Worm (Caenorhabditis elegans) whole organism, late embryonic: ENCODE data around the gene syx-18.

Experiments
- elt-2 ChIP-seq: sonication (generic microtip); optimal IDR thresholded peaks from 2 replicates; lab custom pipeline; 2016; ENCODE audit warnings: missing genetic modification reagents, missing genetic modification characterization, missing compliant biosample characterization
- pag-3 ChIP-seq: sonication (generic microtip); optimal IDR thresholded peaks from 2 replicates; lab custom pipeline; 2016; ENCODE audit warnings: missing compliant biosample characterization, missing genetic modification characterization, borderline replicate concordance
- sdc-2 ChIP-seq: sonication (generic microtip); optimal IDR thresholded peaks from 2 replicates; lab custom pipeline; 2016; ENCODE audit warnings: missing genotype, missing genetic modification characterization, missing compliant biosample characterization

DNA sequence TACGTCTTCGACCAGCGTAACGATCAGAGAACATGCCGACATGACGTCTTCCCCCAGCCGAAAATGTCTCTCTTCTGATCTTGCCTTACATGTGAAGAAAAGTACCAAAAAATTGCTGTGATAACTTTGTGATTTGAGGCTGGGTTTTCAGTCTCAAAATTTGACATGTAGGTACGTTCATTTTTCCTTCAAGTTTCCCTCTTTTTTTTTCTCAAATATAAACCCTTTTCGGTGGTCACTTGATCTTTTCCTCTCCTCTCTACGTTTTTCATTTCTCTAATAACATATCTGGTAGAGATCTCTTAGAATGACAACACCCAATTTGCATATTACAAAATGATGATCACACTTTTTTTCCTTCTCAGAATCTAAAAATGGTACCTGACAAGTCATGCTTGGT lies 33.4 kb downstream of the syx-18 start, which contains the start of gene nhr-37:
- TF ChIP-seq sdc-2 (tag; lab: Kevin White, UChicago) = no peak
- no peak for TF ChIP-seq elt-2 (tag; lab: Kevin White, UChicago)
- no peak for TF ChIP-seq pag-3 (tag; lab: Kevin White, UChicago)
